Worm (Caenorhabditis elegans): ENCODE measurements around the gene F58F12.1.

ce11 chrII:6334745-6335260, 48.6 kb upstream of the F58F12.1 start:
- TF ChIP-seq aha-1 (tag) (no peak), ZK546.5 (tag; optimal IDR thresholded peaks at IDR 0.05) (no peak), egl-43 (GFP tag; IDR thresholded peaks at IDR 0.05) (no peak), jun-1 (tag; optimal IDR thresholded peaks at IDR 0.05) (no peak)

Measured in whole organism, L4 larva.